Fruit fly (Drosophila melanogaster) whole organism, embryonic: ENCODE measurements around the gene Cpr30F.
A peak's percentile ranks its signal among the peaks of the same experiment; 100 is the strongest.

ENCODE experiments used
- BtbVII ChIP-seq: fragments of 200-800 bp; sonication (Bioruptor generic); optimal IDR thresholded peaks from 3 replicates; lab custom pipeline; 2017; ENCODE audit warnings: missing biosample characterization, mild to moderate bottlenecking, missing genetic modification characterization
- CG10209 ChIP-seq: fragments of 200-800 bp; sonication (Bioruptor generic); optimal IDR thresholded peaks from 3 replicates; lab custom pipeline; 2017; ENCODE audit warnings: missing biosample characterization, mild to moderate bottlenecking, missing genetic modification characterization, missing genetic modification reagents
- CG10431 ChIP-seq: fragments of 200-800 bp; sonication (Bioruptor generic); optimal IDR thresholded peaks from 3 replicates; lab custom pipeline; 2018; ENCODE audit warnings: missing biosample characterization, mild to moderate bottlenecking, missing genetic modification characterization
- CG10543 ChIP-seq: fragments of 200-800 bp; sonication (Bioruptor generic); optimal IDR thresholded peaks from 3 replicates; lab custom pipeline; 2017; ENCODE audit warnings: missing biosample characterization, mild to moderate bottlenecking, missing genetic modification characterization, moderate library complexity
- CG13775 ChIP-seq: fragments of 200-800 bp; sonication (Bioruptor generic); optimal IDR thresholded peaks from 3 replicates; lab custom pipeline; 2017; ENCODE audit warnings: missing biosample characterization, mild to moderate bottlenecking, missing genetic modification characterization
- CG13894 ChIP-seq: fragments of 200-800 bp; sonication (Bioruptor generic); optimal IDR thresholded peaks from 3 replicates; lab custom pipeline; 2018; ENCODE audit warnings: missing biosample characterization, mild to moderate bottlenecking, missing genetic modification characterization, moderate library complexity
- CG14441 ChIP-seq: fragments of 200-800 bp; sonication (Bioruptor generic); IDR thresholded peaks from 2 replicates; pipeline ENCODE4 v1.3.6; 2022; ENCODE audit warnings: missing biosample characterization, missing genetic modification characterization
- CG14667 ChIP-seq: fragments of 200-800 bp; sonication (Bioruptor generic); IDR thresholded peaks from 2 replicates; pipeline ENCODE4 v1.3.6; 2022; ENCODE audit warnings: missing biosample characterization, missing genetic modification characterization
- CG15479 ChIP-seq: fragments of 200-800 bp; sonication (Bioruptor generic); optimal IDR thresholded peaks from 3 replicates; lab custom pipeline; 2019; ENCODE audit warnings: missing biosample characterization, mild to moderate bottlenecking, missing genetic modification characterization, moderate library complexity
- CG16813 ChIP-seq: fragments of 200-800 bp; sonication (Bioruptor generic); IDR thresholded peaks from 3 replicates; pipeline ENCODE4 v1.3.6; 2022; ENCODE audit warnings: missing biosample characterization, missing genetic modification characterization; ENCODE audit not compliant: partially characterized antibody
- CG17612 ChIP-seq: fragments of 200-800 bp; sonication (Bioruptor generic); IDR thresholded peaks from 2 replicates; pipeline ENCODE4 v1.3.6; 2022; ENCODE audit warnings: missing biosample characterization, missing genetic modification characterization
- CG1792 ChIP-seq: fragments of 200-800 bp; sonication (Bioruptor generic); optimal IDR thresholded peaks from 2 replicates; lab custom pipeline; 2016; ENCODE audit warnings: missing biosample characterization, missing genetic modification characterization
- CG1832 ChIP-seq: fragments of 200-800 bp; sonication (Bioruptor generic); optimal IDR thresholded peaks from 2 replicates; lab custom pipeline; 2017; ENCODE audit warnings: missing biosample characterization, mild to moderate bottlenecking, missing genetic modification characterization, inconsistent platforms
- CG34224 ChIP-seq: fragments of 200-800 bp; sonication (Bioruptor generic); IDR thresholded peaks from 3 replicates; pipeline ENCODE4 v1.3.6; 2022; ENCODE audit warnings: missing biosample characterization, missing genetic modification characterization; ENCODE audit not compliant: partially characterized antibody
- CG34422 ChIP-seq: fragments of 200-800 bp; sonication (Bioruptor generic); IDR thresholded peaks from 3 replicates; pipeline ENCODE4 v1.3.6; 2022; ENCODE audit warnings: missing biosample characterization, missing genetic modification characterization
- CG6854 ChIP-seq: fragments of 200-800 bp; sonication (Bioruptor generic); optimal IDR thresholded peaks from 3 replicates; lab custom pipeline; 2017; ENCODE audit warnings: missing biosample characterization, mild to moderate bottlenecking, missing genetic modification characterization
- CG7271 ChIP-seq: fragments of 200-800 bp; sonication (Bioruptor generic); optimal IDR thresholded peaks from 2 replicates; lab custom pipeline; 2018; ENCODE audit warnings: missing biosample characterization, mild to moderate bottlenecking, missing genetic modification characterization, moderate library complexity
- CG7786 ChIP-seq: fragments of 200-800 bp; sonication (Bioruptor generic); optimal IDR thresholded peaks from 2 replicates; lab custom pipeline; 2016; ENCODE audit warnings: missing biosample characterization, missing genetic modification characterization
- CG7839 ChIP-seq: fragments of 200-800 bp; sonication (Bioruptor generic); optimal IDR thresholded peaks from 3 replicates; lab custom pipeline; 2018; ENCODE audit warnings: missing biosample characterization, mild to moderate bottlenecking, missing genetic modification characterization, moderate library complexity
- CTCF ChIP-seq: fragments of 200-800 bp; sonication (Bioruptor generic); optimal IDR thresholded peaks from 2 replicates; lab custom pipeline; 2017; ENCODE audit warnings: missing biosample characterization, mild to moderate bottlenecking, missing genetic modification characterization, moderate library complexity
- Ets97D ChIP-seq: fragments of 200-800 bp; sonication (Bioruptor generic); optimal IDR thresholded peaks from 3 replicates; lab custom pipeline; 2016; ENCODE audit warnings: missing biosample characterization, missing genetic modification characterization
- Fer3 ChIP-seq: fragments of 200-800 bp; sonication (Bioruptor generic); optimal IDR thresholded peaks from 2 replicates; lab custom pipeline; 2018; ENCODE audit warnings: missing biosample characterization, mild to moderate bottlenecking, missing genetic modification characterization, moderate library complexity
- Hmx ChIP-seq: fragments of 200-800 bp; sonication (Bioruptor generic); optimal IDR thresholded peaks from 2 replicates; lab custom pipeline; 2016; ENCODE audit warnings: missing biosample characterization, missing genetic modification characterization
- Hr3 ChIP-seq: fragments of 200-800 bp; sonication (Bioruptor generic); optimal IDR thresholded peaks from 3 replicates; lab custom pipeline; 2016; ENCODE audit warnings: missing biosample characterization, missing genetic modification characterization
- NC2α ChIP-seq: fragments of 200-800 bp; sonication (Bioruptor generic); optimal IDR thresholded peaks from 2 replicates; lab custom pipeline; 2016; ENCODE audit warnings: missing biosample characterization, missing genetic modification characterization
- Nf-YB ChIP-seq: fragments of 200-800 bp; sonication (Bioruptor generic); optimal IDR thresholded peaks from 3 replicates; lab custom pipeline; 2019; ENCODE audit warnings: missing biosample characterization, mild to moderate bottlenecking, missing genetic modification characterization, moderate library complexity
- Opbp ChIP-seq: fragments of 200-800 bp; sonication (Bioruptor generic); IDR thresholded peaks from 3 replicates; pipeline ENCODE4 v1.3.6; 2022; ENCODE audit warnings: missing biosample characterization, missing genetic modification characterization; ENCODE audit not compliant: partially characterized antibody
- PHDP ChIP-seq: fragments of 200-800 bp; sonication (Bioruptor generic); optimal IDR thresholded peaks from 3 replicates; lab custom pipeline; 2018; ENCODE audit warnings: missing biosample characterization, mild to moderate bottlenecking, missing genetic modification characterization, moderate library complexity
- Side ChIP-seq: fragments of 200-800 bp; sonication (Bioruptor generic); optimal IDR thresholded peaks from 2 replicates; lab custom pipeline; 2016; ENCODE audit warnings: missing biosample characterization, missing genetic modification characterization
- bbx ChIP-seq: fragments of 200-800 bp; sonication (Bioruptor generic); IDR thresholded peaks from 2 replicates; pipeline ENCODE4 v1.3.6; 2022; ENCODE audit warnings: missing biosample characterization, missing genetic modification characterization; ENCODE audit not compliant: partially characterized antibody
- br ChIP-seq: fragments of >200 bp; optimal IDR thresholded peaks from 2 replicates; lab custom pipeline; 2017
- cad ChIP-seq: fragments of >200 bp; optimal IDR thresholded peaks from 2 replicates; lab custom pipeline; 2017; ENCODE audit warnings: missing biosample characterization, missing genetic modification characterization
- chinmo ChIP-seq: fragments of 200-800 bp; sonication (Bioruptor generic); IDR thresholded peaks from 4 replicates; pipeline ENCODE4 v1.3.6; 2022; ENCODE audit warnings: missing biosample characterization, missing genetic modification characterization; ENCODE audit not compliant: partially characterized antibody
- crp ChIP-seq, 2 experiments: fragments of 200-800 bp; sonication (Bioruptor generic); optimal IDR thresholded peaks; 2 replicates in 1 of 2; 3 replicates in 1 of 2; lab custom pipeline; 2017; ENCODE audit warnings: missing biosample characterization in 2 of 2, missing genetic modification characterization in 2 of 2, mild to moderate bottlenecking in 1 of 2, moderate library complexity in 1 of 2
- da ChIP-seq: fragments of 200-800 bp; sonication (Bioruptor generic); optimal IDR thresholded peaks from 2 replicates; lab custom pipeline; 2016; ENCODE audit warnings: missing biosample characterization, missing genetic modification characterization
- danr ChIP-seq: fragments of 200-800 bp; sonication (Bioruptor generic); IDR thresholded peaks from 2 replicates; pipeline ENCODE4 v1.3.6; 2022; ENCODE audit warnings: missing biosample characterization, missing genetic modification characterization
- ewg ChIP-seq: fragments of 200-800 bp; sonication (Bioruptor generic); optimal IDR thresholded peaks from 3 replicates; lab custom pipeline; 2017; ENCODE audit warnings: mild to moderate bottlenecking, missing biosample characterization, missing genetic modification reagents, missing genetic modification characterization
- fd102C ChIP-seq: fragments of 200-800 bp; sonication (Bioruptor generic); optimal IDR thresholded peaks from 2 replicates; lab custom pipeline; 2018; ENCODE audit warnings: missing biosample characterization, mild to moderate bottlenecking, missing genetic modification characterization, moderate library complexity
- gcm2 ChIP-seq: fragments of 200-800 bp; sonication (Bioruptor generic); optimal IDR thresholded peaks from 2 replicates; lab custom pipeline; 2016; ENCODE audit warnings: missing biosample characterization, missing genetic modification characterization
- grau ChIP-seq: fragments of 200-800 bp; optimal IDR thresholded peaks from 3 replicates; lab custom pipeline; 2019; ENCODE audit warnings: missing biosample characterization, mild to moderate bottlenecking, missing genetic modification characterization, moderate library complexity
- kah ChIP-seq: fragments of 200-800 bp; sonication (Bioruptor generic); optimal IDR thresholded peaks from 2 replicates; lab custom pipeline; 2018; ENCODE audit warnings: missing biosample characterization, mild to moderate bottlenecking, missing genetic modification characterization
- knrl ChIP-seq: fragments of 200-800 bp; sonication (Bioruptor generic); IDR thresholded peaks from 3 replicates; pipeline ENCODE4 v1.3.6; 2022; ENCODE audit warnings: missing biosample characterization, missing genetic modification characterization; ENCODE audit not compliant: partially characterized antibody
- nau ChIP-seq: fragments of 200-800 bp; sonication (Bioruptor generic); optimal IDR thresholded peaks from 3 replicates; lab custom pipeline; 2017; ENCODE audit warnings: missing biosample characterization, mild to moderate bottlenecking, missing genetic modification characterization, missing genetic modification reagents
- nerfin-1 ChIP-seq: fragments of 200-800 bp; sonication (Bioruptor generic); optimal IDR thresholded peaks from 3 replicates; lab custom pipeline; 2019; ENCODE audit warnings: missing biosample characterization, mild to moderate bottlenecking, missing genetic modification characterization, moderate library complexity
- psq ChIP-seq: fragments of 200-800 bp; sonication (Bioruptor generic); optimal IDR thresholded peaks from 2 replicates; lab custom pipeline; 2017; ENCODE audit warnings: missing biosample characterization, missing genetic modification characterization
- toy ChIP-seq: fragments of 200-800 bp; sonication (Bioruptor generic); IDR thresholded peaks from 2 replicates; pipeline ENCODE4 v1.3.6; 2022; ENCODE audit warnings: missing biosample characterization, missing genetic modification characterization
- wdn ChIP-seq: fragments of 200-800 bp; sonication (Bioruptor generic); IDR thresholded peaks from 2 replicates; pipeline ENCODE4 v1.3.6; 2022; ENCODE audit warnings: missing biosample characterization, missing genetic modification characterization
- wor ChIP-seq: fragments of 200-800 bp; sonication (Bioruptor generic); IDR thresholded peaks from 2 replicates; pipeline ENCODE4 v1.3.6; 2022; ENCODE audit warnings: missing biosample characterization, missing genetic modification characterization
- zen2 ChIP-seq: fragments of 200-800 bp; sonication (Bioruptor generic); IDR thresholded peaks from 3 replicates; pipeline ENCODE4 v1.3.6; 2022; ENCODE audit warnings: missing biosample characterization, missing genetic modification characterization; ENCODE audit not compliant: partially characterized antibody

Gene Cpr30F

dm6 chr2L:9915011-9915850, 17.7 kb downstream of the Cpr30F start, which contains the start of gene yip2 (continued):
- TF ChIP-seq CG7271 (tag; lab: Kevin White, UChicago) (no peak), toy (no peak), wor (GFP tag; lab: Robert Waterston, UW) (no peak), ewg (GFP tag; lab: Kevin White, UChicago) (no peak), Hr3 (peak; percentile 16), PHDP (tag; lab: Kevin White, UChicago) (peak; percentile 71), CG6854 (GFP tag; lab: Kevin White, UChicago) (peak; percentile 57), grau (tag; lab: Kevin White, UChicago) (peak; percentile 70), CG7786 (peak; percentile 53), CG1792 (GFP tag; lab: Kevin White, UChicago) (peak; percentile 48), NC2α (GFP tag; lab: Kevin White, UChicago) (no peak), CG7839 (tag; lab: Kevin White, UChicago) (peak; percentile 55), CG17612 (no peak), BtbVII (GFP tag; lab: Kevin White, UChicago) (peak; percentile 71), CG13894 (peak; percentile 65), CG34224 (GFP tag; lab: Robert Waterston, UW) (no peak), Fer3 (tag; lab: Kevin White, UChicago) (peak; percentile 58), CG10209 (GFP tag; lab: Kevin White, UChicago) (peak; percentile 51), wdn (GFP tag; lab: Robert Waterston, UW) (no peak), CG34422 (GFP tag; lab: Robert Waterston, UW) (peak; percentile 55; the same call in 1 of the 3 replicates), crp (GFP tag; optimal IDR thresholded peaks at IDR 0.05; lab: Kevin White, UChicago) (peak in 1 of 2 experiments; percentile 84), br (lab: Kevin White, UChicago) (no peak), Hmx (GFP tag; lab: Kevin White, UChicago) (peak; percentile 26), nerfin-1 (tag; lab: Kevin White, UChicago) (peak; percentile 3), knrl (GFP tag; lab: Robert Waterston, UW) (no peak), Nf-YB (peak; percentile 29), Ets97D (GFP tag; lab: Kevin White, UChicago) (peak; percentile 15), Opbp (GFP tag; lab: Robert Waterston, UW) (no peak), gcm2 (GFP tag; lab: Kevin White, UChicago) (no peak), bbx (GFP tag; lab: Robert Waterston, UW) (no peak; the same call in 1 of the 2 replicates), fd102C (GFP tag; lab: Kevin White, UChicago) (no peak), CTCF (GFP tag; lab: Kevin White, UChicago) (peak; percentile 68), CG15479 (GFP tag; lab: Kevin White, UChicago) (no peak), zen2 (no peak), chinmo (peak; percentile 94), CG13775 (peak; percentile 17), CG1832 (GFP tag; lab: Kevin White, UChicago) (no peak), da (no peak), CG10431 (no peak), CG10543 (GFP tag; lab: Kevin White, UChicago) (peak; percentile 59), danr (GFP tag; lab: Robert Waterston, UW) (no peak), nau (GFP tag; lab: Kevin White, UChicago) (peak; percentile 74), kah (GFP tag; lab: Kevin White, UChicago) (peak; percentile 86), Side (GFP tag; lab: Kevin White, UChicago) (peak; percentile 30), CG14667 (GFP tag; lab: Robert Waterston, UW) (no peak), psq (GFP tag; lab: Kevin White, UChicago) (no peak), CG14441 (peak; percentile 49), cad (GFP tag; lab: Kevin White, UChicago) (no peak), CG16813 (GFP tag; lab: Robert Waterston, UW) (no peak)
